Worm (Caenorhabditis elegans): ENCODE data around the gene nhr-236.

ce11 chrIV:2316273-2316672 is 13.2 kb downstream of the nhr-236 start, which contains the start of gene Y38F2AL.12:
- TF ChIP-seq him-1 (tag; optimal IDR thresholded peaks at IDR 0.05), result no peak
- no peak for TF ChIP-seq dao-5 (tag; optimal IDR thresholded peaks at IDR 0.05)

All from whole organism, L4/young adult.